Fruit fly (Drosophila melanogaster): ENCODE results near the gene TyrR.
A peak's percentile ranks its signal among the peaks of the same experiment; 100 is the strongest.

TyrR gene

DNA sequence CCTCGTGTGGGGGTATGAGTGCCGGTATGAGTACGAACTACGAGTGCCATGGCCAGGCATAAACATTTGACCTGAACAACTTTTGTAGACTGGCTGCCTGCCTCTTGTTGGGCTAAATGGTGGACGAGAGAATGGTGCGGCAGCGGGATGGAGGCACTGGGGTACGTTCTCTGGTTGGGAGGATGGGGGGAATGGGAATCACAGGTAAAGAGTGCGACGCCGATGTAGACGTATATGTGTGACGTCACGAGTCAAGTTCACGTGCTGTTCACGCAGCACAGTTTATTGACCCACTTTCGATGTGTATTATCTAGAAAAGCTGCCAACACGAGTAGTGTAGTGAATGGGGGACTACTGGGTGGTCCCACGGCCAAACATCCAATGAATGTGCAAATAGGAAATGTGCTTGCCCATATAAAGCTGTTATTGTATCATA lies 56.0 kb downstream of the TyrR start (continued):
- TF ChIP-seq E2f1 (GFP tag; IDR thresholded peaks at IDR 0.05) = no peak
- TF ChIP-seq Deaf1 (tag; optimal IDR thresholded peaks at IDR 0.05) = peak; percentile 36
- TF ChIP-seq CG33557 (GFP tag; optimal IDR thresholded peaks at IDR 0.05) = no peak
- no peak for TF ChIP-seq Dip3 (GFP tag; optimal IDR thresholded peaks at IDR 0.05)
- TF ChIP-seq Myb (GFP tag; optimal IDR thresholded peaks at IDR 0.05) = no peak
- TF ChIP-seq CG11695 (GFP tag; IDR thresholded peaks at IDR 0.05) = no peak
- peak; percentile 12 for TF ChIP-seq shn (GFP tag; optimal IDR thresholded peaks at IDR 0.05)
- 0 out of 3 replicates have a peak, but pooled peaks have one; percentile 34 for TF ChIP-seq z (GFP tag; IDR thresholded peaks at IDR 0.05)
- no peak for TF ChIP-seq Lim3 (GFP tag; IDR thresholded peaks at IDR 0.05)
- TF ChIP-seq CG31441 (GFP tag; IDR thresholded peaks at IDR 0.05) = no peak
- no peak for TF ChIP-seq Chrac-16 (GFP tag; optimal IDR thresholded peaks at IDR 0.05)
- no peak for TF ChIP-seq lbe (GFP tag; optimal IDR thresholded peaks at IDR 0.05)
- TF ChIP-seq CG17802 (tag; optimal IDR thresholded peaks at IDR 0.05) = no peak
- TF ChIP-seq stwl (tag; optimal IDR thresholded peaks at IDR 0.05) = no peak
- no peak for TF ChIP-seq trh (GFP tag; optimal IDR thresholded peaks at IDR 0.05)
- peak; percentile 68 for TF ChIP-seq sens (GFP tag)
- no peak for TF ChIP-seq CG2875 (GFP tag; optimal IDR thresholded peaks at IDR 0.05)
- peak; percentile 98 for TF ChIP-seq cwo (GFP tag; optimal IDR thresholded peaks at IDR 0.05)
- no peak for TF ChIP-seq CG9727 (GFP tag; optimal IDR thresholded peaks at IDR 0.05)
- no peak for TF ChIP-seq pho (GFP tag; optimal IDR thresholded peaks at IDR 0.05)
- no peak for TF ChIP-seq oc (tag; optimal IDR thresholded peaks at IDR 0.05)
- TF ChIP-seq CkIIα-i1 (GFP tag; IDR thresholded peaks at IDR 0.05) = no peak
- TF ChIP-seq Side (GFP tag; optimal IDR thresholded peaks at IDR 0.05) = no peak
- no peak for TF ChIP-seq CG1024 (GFP tag; IDR thresholded peaks at IDR 0.05)
- TF ChIP-seq CG8944 (GFP tag; optimal IDR thresholded peaks at IDR 0.05) = no peak
- TF ChIP-seq gsb-n (tag; optimal IDR thresholded peaks at IDR 0.05) = no peak
- TF ChIP-seq CG6654 (GFP tag; optimal IDR thresholded peaks at IDR 0.05) = no peak
- TF ChIP-seq her (GFP tag; optimal IDR thresholded peaks at IDR 0.05) = no peak
- no peak for TF ChIP-seq HLH4C (GFP tag; IDR thresholded peaks at IDR 0.05; ENCODE audit: partially characterized antibody)
- no peak for TF ChIP-seq CG13775 (GFP tag; optimal IDR thresholded peaks at IDR 0.05)
- no peak for TF ChIP-seq pzg (GFP tag; optimal IDR thresholded peaks at IDR 0.05)
- peak; percentile 22; the same call in 1 of the 2 replicates for TF ChIP-seq amos (GFP tag; IDR thresholded peaks at IDR 0.05; ENCODE audit: partially characterized antibody)
- no peak for TF ChIP-seq CG13123 (GFP tag; optimal IDR thresholded peaks at IDR 0.05)
- TF ChIP-seq Doc2 (GFP tag; IDR thresholded peaks at IDR 0.05) = no peak
- peak; percentile 65; the same call in 1 of the 2 replicates for TF ChIP-seq rib (GFP tag; IDR thresholded peaks at IDR 0.05)
- no peak for TF ChIP-seq grau (tag; optimal IDR thresholded peaks at IDR 0.05)
- TF ChIP-seq crp (GFP tag; optimal IDR thresholded peaks at IDR 0.05) = no peak
- TF ChIP-seq nom (GFP tag; optimal IDR thresholded peaks at IDR 0.05) = no peak
- no peak for TF ChIP-seq CG2116 (GFP tag; optimal IDR thresholded peaks at IDR 0.05)
- no peak for TF ChIP-seq Mad (GFP tag; optimal IDR thresholded peaks at IDR 0.05)
- no peak for TF ChIP-seq row (GFP tag; IDR thresholded peaks at IDR 0.05)
- TF ChIP-seq Sox102F (GFP tag; optimal IDR thresholded peaks at IDR 0.05) = no peak
- TF ChIP-seq tgo (GFP tag; IDR thresholded peaks at IDR 0.05) = no peak
- TF ChIP-seq Dip2 (GFP tag; IDR thresholded peaks at IDR 0.05) = no peak
- TF ChIP-seq Bteb2 (GFP tag; optimal IDR thresholded peaks at IDR 0.05) = no peak
- no peak for TF ChIP-seq HLH54F (GFP tag; optimal IDR thresholded peaks at IDR 0.05)
- peak; percentile 19 for TF ChIP-seq cg (GFP tag; optimal IDR thresholded peaks at IDR 0.05)
- peak; percentile 6 for TF ChIP-seq disco-r (GFP tag; optimal IDR thresholded peaks at IDR 0.05)
- no peak for TF ChIP-seq croc (GFP tag; conservative IDR thresholded peaks at IDR 0.05)
- no peak for TF ChIP-seq mirr (GFP tag; optimal IDR thresholded peaks at IDR 0.05)
- no peak for TF ChIP-seq CG7271 (tag; optimal IDR thresholded peaks at IDR 0.05)
- TF ChIP-seq ham (GFP tag; IDR thresholded peaks at IDR 0.05) = no peak

All from whole organism, embryonic.